Fruit fly (Drosophila melanogaster) ovary, adult (tissue): ENCODE measurements around the gene mRpS2.

Experiments used
- CG17801 ChIP-seq: fragments of 200-800 bp; optimal IDR thresholded peaks from 2 replicates; lab custom pipeline; 2019; ENCODE audit warnings: missing biosample characterization, mild to moderate bottlenecking, missing genetic modification characterization, moderate library complexity; ENCODE audit not compliant: partially characterized antibody

mRpS2 gene

dm6 chr2L:4865400-4865799, 15.2 kb upstream of the mRpS2 start:
- no peak for TF ChIP-seq CG17801 (GFP tag; lab: Kevin White, UChicago)

- TF ChIP-seq CG17801 (GFP tag; lab: Kevin White, UChicago): no peak
Measured at dm6 chr2L:4861503-4861902, 11.3 kb upstream of the mRpS2 start.

- no peak for TF ChIP-seq CG17801 (GFP tag; lab: Kevin White, UChicago)
Measured at dm6 chr2L:4856118-4856517, 5.9 kb upstream of the mRpS2 start.

- no peak for TF ChIP-seq CG17801 (GFP tag; lab: Kevin White, UChicago)
Measured at dm6 chr2L:4854822-4855221, 4.6 kb upstream of the mRpS2 start.

- TF ChIP-seq CG17801 (GFP tag; lab: Kevin White, UChicago): no peak
Measured at dm6 chr2L:4852605-4853102, 2.4 kb upstream of the mRpS2 start, which contains the start of gene smog. Gene smog (plus strand): TSS chr2L:4852864.

dm6 chr2L:4847191-4847853, 2.9 kb downstream of the mRpS2 start, which contains the start of the genes mxt and CG11927:
Gene mxt (minus strand): TSS chr2L:4847295.
Gene CG11927 (plus strand): TSS chr2L:4847766.
- no peak for TF ChIP-seq CG17801 (GFP tag; lab: Kevin White, UChicago)

dm6 chr2L:4846629-4847125, 3.5 kb downstream of the mRpS2 start:
- TF ChIP-seq CG17801 (GFP tag; lab: Kevin White, UChicago): no peak

- TF ChIP-seq CG17801 (GFP tag; lab: Kevin White, UChicago): no peak
Measured at dm6 chr2L:4838494-4839320, 11.5 kb downstream of the mRpS2 start.

dm6 chr2L:4837772-4838397, 12.3 kb downstream of the mRpS2 start, which contains the start of the genes tank and CG12194:
Gene tank (minus strand): TSS chr2L:4837999.
Gene CG12194 (plus strand): TSS chr2L:4838347.
- TF ChIP-seq CG17801 (GFP tag; lab: Kevin White, UChicago): peak; percentile 93

dm6 chr2L:4836193-4836592, 14.0 kb downstream of the mRpS2 start:
- TF ChIP-seq CG17801 (GFP tag; lab: Kevin White, UChicago): no peak

dm6 chr2L:4835091-4835689, 15.0 kb downstream of the mRpS2 start, which contains the start of gene Ir25a:
Gene Ir25a (minus strand): TSS chr2L:4835300.
- no peak for TF ChIP-seq CG17801 (GFP tag; lab: Kevin White, UChicago)

- TF ChIP-seq CG17801 (GFP tag; lab: Kevin White, UChicago): peak; percentile 28
Measured at dm6 chr2L:4830490-4830889, 19.7 kb downstream of the mRpS2 start, which contains the start of gene Fnta. Gene Fnta (minus strand): TSS chr2L:4830693.

dm6 chr2L:4829040-4829439, 21.2 kb downstream of the mRpS2 start:
- TF ChIP-seq CG17801 (GFP tag; lab: Kevin White, UChicago): no peak

- TF ChIP-seq CG17801 (GFP tag; lab: Kevin White, UChicago): no peak
Measured at dm6 chr2L:4825695-4826094, 24.5 kb downstream of the mRpS2 start.
